Worm (Caenorhabditis elegans): ENCODE measurements around the gene hen-1.

Gene hen-1

ce11 chrX:7140682-7141254, 24.0 kb upstream of the hen-1 start:
- TF ChIP-seq nfya-1 (tag; optimal IDR thresholded peaks at IDR 0.05; ENCODE audit: borderline replicate concordance, insufficient read depth) (no peak), lir-1 (GFP tag; conservative IDR thresholded peaks at IDR 0.05) (no peak), bed-1 (GFP tag; IDR thresholded peaks at IDR 0.05) (0 out of 2 replicates have a peak, but pooled peaks have one; percentile 62)

ce11 chrX:7139614-7140013, 22.8 kb upstream of the hen-1 start, which contains the start of gene clec-86:
clec-86 (plus strand) TSS chrX:7139875.
- TF ChIP-seq ama-1 (optimal IDR thresholded peaks at IDR 0.05) (no peak), ama-1 (GFP tag; optimal IDR thresholded peaks at IDR 0.05) (no peak), athp-1 (tag; optimal IDR thresholded peaks at IDR 0.05) (no peak), gei-17 (GFP tag; optimal IDR thresholded peaks at IDR 0.05) (no peak), Y79H2A.3 (GFP tag; conservative IDR thresholded peaks at IDR 0.05) (no peak), nhr-80 (tag; optimal IDR thresholded peaks at IDR 0.05) (peak; percentile 18), lag-1 (GFP tag; IDR thresholded peaks at IDR 0.05) (no peak), F23B12.7 (tag; optimal IDR thresholded peaks at IDR 0.05; ENCODE audit: insufficient read depth) (no peak)

- TF ChIP-seq lin-54 (GFP tag; optimal IDR thresholded peaks at IDR 0.05), result no peak
- no peak for TF ChIP-seq K12H6.12 (tag; optimal IDR thresholded peaks at IDR 0.05)
- no peak for TF ChIP-seq B0019.2 (GFP tag; conservative IDR thresholded peaks at IDR 0.05)
- TF ChIP-seq F33H1.4 (GFP tag; IDR thresholded peaks at IDR 0.05), result no peak
- no peak for TF ChIP-seq F22D6.2 (tag; optimal IDR thresholded peaks at IDR 0.05)
- TF ChIP-seq ceh-40 (GFP tag; IDR thresholded peaks at IDR 0.05), result no peak
- TF ChIP-seq ztf-22 (GFP tag; optimal IDR thresholded peaks at IDR 0.05), result no peak
- no peak for TF ChIP-seq F39B2.1 (GFP tag; IDR thresholded peaks at IDR 0.05)
Observed at ce11 chrX:7131206-7131605, 14.4 kb upstream of the hen-1 start.

- TF ChIP-seq nhr-80 (tag; optimal IDR thresholded peaks at IDR 0.05) (peak; percentile 25), madf-8 (GFP tag; conservative IDR thresholded peaks at IDR 0.05) (no peak), F52B5.7 (tag; optimal IDR thresholded peaks at IDR 0.05) (no peak), B0019.2 (GFP tag; conservative IDR thresholded peaks at IDR 0.05) (no peak), mcd-1 (GFP tag; IDR thresholded peaks at IDR 0.05) (no peak), ceh-100 (GFP tag; IDR thresholded peaks at IDR 0.05) (no peak), unc-130 (GFP tag; optimal IDR thresholded peaks at IDR 0.05) (no peak), F57C9.4 (tag; optimal IDR thresholded peaks at IDR 0.05) (no peak), pbrm-1 (GFP tag; IDR thresholded peaks at IDR 0.05) (no peak), athp-1 (tag; optimal IDR thresholded peaks at IDR 0.05) (no peak), nfya-2 (GFP tag; IDR thresholded peaks at IDR 0.05) (no peak), F57A8.1 (GFP tag; optimal IDR thresholded peaks at IDR 0.05) (no peak), F55B11.4 (tag; optimal IDR thresholded peaks at IDR 0.05; ENCODE audit: borderline replicate concordance, insufficient read depth) (no peak), hmg-1.2 (GFP tag; IDR thresholded peaks at IDR 0.05) (peak; percentile 48; the same call in 1 of the 2 replicates), let-607 (tag; optimal IDR thresholded peaks at IDR 0.05) (no peak), ztf-6 (GFP tag; IDR thresholded peaks at IDR 0.05) (no peak), ztf-18 (tag; optimal IDR thresholded peaks at IDR 0.05) (no peak), ztf-28 (GFP tag; IDR thresholded peaks at IDR 0.05) (no peak), madf-10 (tag; optimal IDR thresholded peaks at IDR 0.05) (no peak), F23B12.7 (tag; optimal IDR thresholded peaks at IDR 0.05; ENCODE audit: insufficient read depth) (no peak), cebp-1 (GFP tag; IDR thresholded peaks at IDR 0.05) (no peak), cebp-1 (tag; optimal IDR thresholded peaks at IDR 0.05) (peak; percentile 27), attf-3 (GFP tag; conservative IDR thresholded peaks at IDR 0.05) (no peak), F33H1.4 (GFP tag; IDR thresholded peaks at IDR 0.05) (no peak), lin-54 (GFP tag; optimal IDR thresholded peaks at IDR 0.05) (no peak)
Observed at ce11 chrX:7129460-7129859, 12.7 kb upstream of the hen-1 start.

Measured in whole organism, young adult.